Worm (Caenorhabditis elegans): ENCODE measurements around the gene glb-4.

- TF ChIP-seq mxl-2 (GFP tag; conservative IDR thresholded peaks at IDR 0.05) = no peak
- no peak for TF ChIP-seq php-3 (GFP tag; IDR thresholded peaks at IDR 0.05)
- peak; percentile 73 for TF ChIP-seq pqm-1 (tag; optimal IDR thresholded peaks at IDR 0.05)
- TF ChIP-seq unc-62 (GFP tag; optimal IDR thresholded peaks at IDR 0.05 in 1 of 2) = peak in 1 of 2 experiments; percentile 75
- TF ChIP-seq unc-62 (tag; optimal IDR thresholded peaks at IDR 0.05) = no peak
Observed at ce11 chrII:11103052-11103451, 8.0 kb downstream of the glb-4 start.
